Worm (Caenorhabditis elegans): ENCODE results near the gene fbxb-82.

fbxb-82 gene

ce11 chrIII:156645-157044 lies 13.6 kb upstream of the fbxb-82 start, which contains the start of the genes zig-13 and ver-1:
Gene zig-13, minus strand, starts transcription at chrIII:156745.
Gene ver-1, plus strand, starts transcription at chrIII:156824.
- TF ChIP-seq F37B4.10 (GFP tag; IDR thresholded peaks at IDR 0.05) (no peak), lin-40 (tag; optimal IDR thresholded peaks at IDR 0.05) (no peak), ceh-40 (GFP tag; IDR thresholded peaks at IDR 0.05) (no peak), hrde-1 (tag; optimal IDR thresholded peaks at IDR 0.05; ENCODE audit: borderline replicate concordance) (no peak), lsy-27 (tag; optimal IDR thresholded peaks at IDR 0.05; ENCODE audit: borderline replicate concordance, insufficient read depth) (no peak), F57A8.1 (GFP tag; optimal IDR thresholded peaks at IDR 0.05) (no peak), K12H6.12 (tag; optimal IDR thresholded peaks at IDR 0.05) (no peak), F22D6.2 (tag; optimal IDR thresholded peaks at IDR 0.05) (no peak), lin-54 (GFP tag; optimal IDR thresholded peaks at IDR 0.05) (no peak), mes-4 (tag; optimal IDR thresholded peaks at IDR 0.05) (no peak), ama-1 (optimal IDR thresholded peaks at IDR 0.05) (no peak), ama-1 (GFP tag; optimal IDR thresholded peaks at IDR 0.05) (no peak), unc-130 (GFP tag; optimal IDR thresholded peaks at IDR 0.05) (no peak), hsf-1 (GFP tag; IDR thresholded peaks at IDR 0.05) (no peak), ztf-3 (GFP tag; optimal IDR thresholded peaks at IDR 0.05) (no peak), Y79H2A.3 (GFP tag; conservative IDR thresholded peaks at IDR 0.05) (no peak), attf-3 (GFP tag; conservative IDR thresholded peaks at IDR 0.05) (no peak), pbrm-1 (GFP tag; IDR thresholded peaks at IDR 0.05) (no peak), pha-4 (tag; optimal IDR thresholded peaks at IDR 0.05) (no peak), ekl-4 (GFP tag; IDR thresholded peaks at IDR 0.05) (no peak)

ce11 chrIII:154168-154567 lies 11.1 kb upstream of the fbxb-82 start:
- TF ChIP-seq rpc-1 (optimal IDR thresholded peaks at IDR 0.05) (no peak), rpc-1 (tag; optimal IDR thresholded peaks at IDR 0.05) (no peak), dpff-1 (tag; optimal IDR thresholded peaks at IDR 0.05) (no peak), Y56A3A.18 (GFP tag; IDR thresholded peaks at IDR 0.05) (no peak), tbp1 (GFP tag; optimal IDR thresholded peaks at IDR 0.05) (peak; percentile 5), atf-7 (tag; optimal IDR thresholded peaks at IDR 0.05) (peak; percentile 40), ztf-22 (GFP tag; optimal IDR thresholded peaks at IDR 0.05) (peak; percentile 52), D2030.7 (GFP tag; IDR thresholded peaks at IDR 0.05) (no peak), nhr-80 (tag; optimal IDR thresholded peaks at IDR 0.05) (peak; percentile 96), ets-4 (GFP tag; optimal IDR thresholded peaks at IDR 0.05) (peak; percentile 19)

- TF ChIP-seq somi-1 (GFP tag; optimal IDR thresholded peaks at IDR 0.05) = no peak
- no peak for TF ChIP-seq T07F8.4 (tag; optimal IDR thresholded peaks at IDR 0.05)
- TF ChIP-seq lag-1 (GFP tag; IDR thresholded peaks at IDR 0.05) = no peak
- TF ChIP-seq atf-7 (tag; optimal IDR thresholded peaks at IDR 0.05) = no peak
- 0 out of 2 replicates have a peak, but pooled peaks have one; percentile 51 for TF ChIP-seq F37B4.10 (GFP tag; IDR thresholded peaks at IDR 0.05)
- no peak for TF ChIP-seq die-1 (tag; optimal IDR thresholded peaks at IDR 0.05)
- TF ChIP-seq efl-1 (GFP tag; optimal IDR thresholded peaks at IDR 0.05) = no peak
- no peak for TF ChIP-seq dox-1 (GFP tag; IDR thresholded peaks at IDR 0.05)
- TF ChIP-seq ceh-100 (GFP tag; IDR thresholded peaks at IDR 0.05) = no peak
- TF ChIP-seq lin-26 (GFP tag; IDR thresholded peaks at IDR 0.05) = 0 out of 2 replicates have a peak, but pooled peaks have one; percentile 30
- no peak for TF ChIP-seq egl-44 (GFP tag; IDR thresholded peaks at IDR 0.05)
- TF ChIP-seq let-607 (tag; optimal IDR thresholded peaks at IDR 0.05) = no peak
- TF ChIP-seq ztf-3 (GFP tag; optimal IDR thresholded peaks at IDR 0.05) = no peak
- TF ChIP-seq ztf-6 (GFP tag; IDR thresholded peaks at IDR 0.05) = 0 out of 2 replicates have a peak, but pooled peaks have one; percentile 12
- no peak for TF ChIP-seq F23B12.7 (tag; optimal IDR thresholded peaks at IDR 0.05; ENCODE audit: insufficient read depth)
- no peak for TF ChIP-seq snpc-4 (GFP tag; optimal IDR thresholded peaks at IDR 0.05)
- TF ChIP-seq snpc-4 (tag; optimal IDR thresholded peaks at IDR 0.05) = peak in 2 of 4 experiments; percentile 67 to 85
- TF ChIP-seq B0336.3 (GFP tag; IDR thresholded peaks at IDR 0.05) = no peak
Observed at ce11 chrIII:151084-151483, 8.1 kb upstream of the fbxb-82 start.

Measured in whole organism, young adult.